Fruit fly (Drosophila melanogaster): ENCODE data around the gene Mcm7.

Gene Mcm7

dm6 chr3L:8925679-8926078, 34.3 kb downstream of the Mcm7 start (continued):
- TF ChIP-seq CG11456 (GFP tag; IDR thresholded peaks at IDR 0.05) (no peak), CG32767 (GFP tag; IDR thresholded peaks at IDR 0.05) (no peak; the same call in 1 of the 2 replicates), CG17829 (tag; optimal IDR thresholded peaks at IDR 0.05) (no peak), CG3838 (GFP tag; optimal IDR thresholded peaks at IDR 0.05) (no peak), D19B (GFP tag; optimal IDR thresholded peaks at IDR 0.05) (no peak), pan (optimal IDR thresholded peaks at IDR 0.05) (no peak), pan (GFP tag; optimal IDR thresholded peaks at IDR 0.05 in 1 of 2, IDR thresholded peaks at IDR 0.05 in 1 of 2) (no peak), Fer2 (tag; optimal IDR thresholded peaks at IDR 0.05) (no peak), pum (GFP tag; optimal IDR thresholded peaks at IDR 0.05) (no peak), ewg (GFP tag; optimal IDR thresholded peaks at IDR 0.05) (peak; percentile 10), gsb-n (tag; optimal IDR thresholded peaks at IDR 0.05) (peak; percentile 66), Dbx (GFP tag; IDR thresholded peaks at IDR 0.05) (no peak), CG18011 (GFP tag; optimal IDR thresholded peaks at IDR 0.05) (no peak), nerfin-1 (tag; optimal IDR thresholded peaks at IDR 0.05) (peak; percentile 23), crol (GFP tag; IDR thresholded peaks at IDR 0.05) (no peak), stwl (tag; optimal IDR thresholded peaks at IDR 0.05) (no peak), TFAM (GFP tag; optimal IDR thresholded peaks at IDR 0.05) (no peak), kni (GFP tag; optimal IDR thresholded peaks at IDR 0.05) (peak; percentile 90), hbn (GFP tag; IDR thresholded peaks at IDR 0.05; ENCODE audit: partially characterized antibody) (no peak), gem (tag; optimal IDR thresholded peaks at IDR 0.05) (peak; percentile 60), jing (GFP tag; optimal IDR thresholded peaks at IDR 0.05) (no peak), chm (GFP tag; IDR thresholded peaks at IDR 0.05) (no peak), CG5245 (GFP tag; optimal IDR thresholded peaks at IDR 0.05) (no peak), CG11695 (GFP tag; IDR thresholded peaks at IDR 0.05) (no peak), CG10959 (GFP tag; IDR thresholded peaks at IDR 0.05) (no peak), PHDP (tag; optimal IDR thresholded peaks at IDR 0.05) (peak; percentile 5), ac (GFP tag; optimal IDR thresholded peaks at IDR 0.05) (no peak), tll (GFP tag; optimal IDR thresholded peaks at IDR 0.05) (no peak), Stat92E (GFP tag; optimal IDR thresholded peaks at IDR 0.05) (peak in 1 of 3 experiments; percentile 47), CG1602 (GFP tag; optimal IDR thresholded peaks at IDR 0.05) (no peak), CG9727 (GFP tag; optimal IDR thresholded peaks at IDR 0.05) (no peak), CG7928 (GFP tag; optimal IDR thresholded peaks at IDR 0.05) (no peak), HLHmδ (GFP tag; optimal IDR thresholded peaks at IDR 0.05) (no peak), CG10462 (GFP tag; optimal IDR thresholded peaks at IDR 0.05) (no peak), dmrt99B (tag; optimal IDR thresholded peaks at IDR 0.05) (peak; percentile 12), CG8944 (GFP tag; optimal IDR thresholded peaks at IDR 0.05) (no peak), ken (GFP tag; IDR thresholded peaks at IDR 0.05) (peak; percentile 59), pnt (GFP tag; optimal IDR thresholded peaks at IDR 0.05) (no peak), fu2 (GFP tag; optimal IDR thresholded peaks at IDR 0.05) (no peak), odd (GFP tag; optimal IDR thresholded peaks at IDR 0.05) (peak; percentile 63), bcd (GFP tag; optimal IDR thresholded peaks at IDR 0.05) (no peak), Opbp (GFP tag; IDR thresholded peaks at IDR 0.05; ENCODE audit: partially characterized antibody) (no peak), CG11093 (GFP tag; IDR thresholded peaks at IDR 0.05) (no peak; the same call in 2 of the 3 replicates), CG16815 (GFP tag; optimal IDR thresholded peaks at IDR 0.05) (no peak), chn (GFP tag; optimal IDR thresholded peaks at IDR 0.05) (no peak), CG30403 (GFP tag; optimal IDR thresholded peaks at IDR 0.05) (no peak), Atf3 (GFP tag; optimal IDR thresholded peaks at IDR 0.05) (no peak), ftz-f1 (GFP tag; optimal IDR thresholded peaks at IDR 0.05) (no peak), dimm (GFP tag; IDR thresholded peaks at IDR 0.05) (no peak), CG9932 (GFP tag; IDR thresholded peaks at IDR 0.05) (no peak), CG3163 (GFP tag; optimal IDR thresholded peaks at IDR 0.05) (no peak), CG9437 (GFP tag; optimal IDR thresholded peaks at IDR 0.05) (no peak)
